Worm (Caenorhabditis elegans) whole organism, early embryonic: ENCODE measurements around the gene ttr-5.

Experiments used
- B0310.2 ChIP-seq: sonication (generic microtip); optimal IDR thresholded peaks from 2 replicates; lab custom pipeline; 2016; ENCODE audit warnings: mild to moderate bottlenecking, missing genetic modification characterization, missing compliant biosample characterization
- ama-1 ChIP-seq: fragments of 150-350 bp; optimal IDR thresholded peaks from 2 replicates; lab custom pipeline; 2014
- ceh-36 ChIP-seq: sonication (generic microtip); optimal IDR thresholded peaks from 2 replicates; lab custom pipeline; 2016; ENCODE audit warnings: missing genetic modification characterization, inconsistent platforms, missing compliant biosample characterization
- flt-1 ChIP-seq: fragments of 200-800 bp; sonication (Bioruptor generic); IDR thresholded peaks from 2 replicates; pipeline ENCODE4 v1.3.6; 2022; ENCODE audit warnings: missing genetic modification characterization, missing compliant biosample characterization
- hmg-4 ChIP-seq: fragments of 200-800 bp; sonication (Bioruptor generic); optimal IDR thresholded peaks from 2 replicates; lab custom pipeline; 2018; ENCODE audit warnings: mild to moderate bottlenecking, missing genetic modification characterization, missing compliant biosample characterization
- scrt-1 ChIP-seq: fragments of 200-800 bp; sonication (Bioruptor generic); IDR thresholded peaks from 2 replicates; pipeline ENCODE4 v1.3.6; 2022; ENCODE audit warnings: missing genetic modification characterization, missing compliant biosample characterization
- sea-1 ChIP-seq: fragments of 200-800 bp; sonication (Bioruptor generic); conservative IDR thresholded peaks from 2 replicates; pipeline ENCODE4 v1.3.6; 2022; ENCODE audit warnings: missing genetic modification characterization, missing compliant biosample characterization
- tbx-11 ChIP-seq: fragments of 200-800 bp; sonication (Bioruptor generic); IDR thresholded peaks from 2 replicates; pipeline ENCODE4 v1.3.6; 2022; ENCODE audit warnings: missing genetic modification characterization, missing compliant biosample characterization
- tbx-37 ChIP-seq: fragments of 200-800 bp; sonication (Bioruptor generic); conservative IDR thresholded peaks from 2 replicates; pipeline ENCODE4 v1.3.6; 2022; ENCODE audit warnings: missing genetic modification reagents, missing genetic modification characterization, missing compliant biosample characterization

DNA sequence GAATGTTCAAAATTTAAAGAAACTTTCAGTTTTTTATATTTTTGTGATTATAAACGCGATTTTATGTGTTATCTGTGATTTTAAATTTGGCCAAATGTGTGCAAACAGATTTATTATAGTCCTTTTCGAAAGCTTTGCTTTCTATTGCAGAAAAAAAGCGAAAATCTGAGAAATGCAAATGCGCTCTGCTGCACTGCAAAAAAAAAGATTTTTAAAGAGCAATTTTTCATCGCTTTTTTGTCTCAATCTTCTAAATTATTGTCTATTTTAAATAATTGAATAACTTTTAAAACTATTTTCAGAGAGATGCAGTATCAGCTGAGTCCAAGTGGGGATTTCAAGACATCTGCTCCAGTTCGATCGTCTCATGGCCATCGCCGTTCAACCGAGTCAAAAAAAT lies 8.1 kb upstream of the ttr-5 start, which contains the start of gene cpb-1:
- no peak for TF ChIP-seq ama-1 (lab: Kevin White, UChicago)
- no peak for TF ChIP-seq sea-1 (GFP tag; lab: Robert Waterston, UW)
- no peak for TF ChIP-seq tbx-37 (GFP tag; lab: Robert Waterston, UW)
- no peak for TF ChIP-seq B0310.2
- TF ChIP-seq scrt-1 (GFP tag; lab: Robert Waterston, UW): no peak
- no peak for TF ChIP-seq flt-1 (GFP tag; lab: Robert Waterston, UW)
- no peak for TF ChIP-seq tbx-11
- no peak for TF ChIP-seq hmg-4
- no peak for TF ChIP-seq ceh-36 (tag; lab: Kevin White, UChicago)
